Worm (Caenorhabditis elegans) whole organism, L4 larva: ENCODE data around the gene F38B6.2.

ENCODE experiments used
- F26F4.8 ChIP-seq: fragments of 200-800 bp; sonication (Bioruptor generic); conservative IDR thresholded peaks from 2 replicates; pipeline ENCODE4 v1.3.6; 2022; ENCODE audit warnings: missing genetic modification characterization, missing compliant biosample characterization
- mdl-1 ChIP-seq, 2 experiments: fragments of 150-350 bp in 1 of 2; sonication (generic microtip) in 1 of 2; optimal IDR thresholded peaks; 2 replicates each; lab custom pipeline; 2014 to 2017; ENCODE audit warnings: missing biosample characterization in 2 of 2, missing genetic modification characterization in 2 of 2
- nhr-11 ChIP-seq: fragments of 150-350 bp; optimal IDR thresholded peaks from 2 replicates; lab custom pipeline; 2014; ENCODE audit warnings: missing biosample characterization, missing genetic modification characterization
- nhr-77 ChIP-seq: fragments of 150-350 bp; optimal IDR thresholded peaks from 2 replicates; lab custom pipeline; 2014; ENCODE audit warnings: missing biosample characterization, missing genetic modification characterization
- unc-130 ChIP-seq: sonication (generic microtip); optimal IDR thresholded peaks from 2 replicates; lab custom pipeline; 2016; ENCODE audit warnings: missing genetic modification reagents, missing genetic modification characterization, missing compliant biosample characterization

DNA sequence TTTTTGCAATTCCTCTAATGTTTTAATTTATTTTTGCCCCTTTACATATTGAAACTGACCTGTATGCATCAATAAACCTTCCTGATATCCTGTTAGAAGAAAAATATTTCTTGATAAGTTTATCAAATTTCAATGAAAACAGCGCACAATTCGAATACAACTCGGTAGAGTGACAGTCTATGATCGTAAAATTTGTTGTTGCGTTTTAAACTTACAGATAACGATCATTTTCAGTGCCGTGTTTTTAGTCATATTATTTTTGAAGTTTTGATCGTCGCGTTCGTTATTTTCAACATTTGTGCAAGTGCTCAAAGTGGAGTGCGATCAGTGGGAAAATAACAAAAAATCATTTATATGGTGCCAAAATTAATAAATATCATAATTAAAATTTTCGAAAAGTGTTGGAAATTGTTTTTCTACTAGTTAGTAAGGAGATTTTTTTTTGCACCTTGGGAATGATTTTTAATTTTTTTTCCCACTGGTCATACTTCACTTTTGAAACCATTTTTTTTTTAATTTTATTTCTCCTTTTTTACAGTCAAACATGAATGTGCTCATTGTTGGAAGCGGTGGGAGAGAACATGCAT, 23.9 kb upstream of the F38B6.2 start, which contains the start of gene F38B6.4:
- TF ChIP-seq unc-130 (GFP tag; lab: Kevin White, UChicago): no peak
- TF ChIP-seq F26F4.8 (GFP tag; lab: Robert Waterston, UW): no peak
- no peak for TF ChIP-seq nhr-11
- no peak for TF ChIP-seq mdl-1 (tag; optimal IDR thresholded peaks at IDR 0.05; lab: Kevin White, UChicago)
- no peak for TF ChIP-seq nhr-77 (tag; lab: Kevin White, UChicago)
